Fruit fly (Drosophila melanogaster): Measurements from ENCODE around the gene Pmi.

Pmi gene

dm6 chr3L:5770113-5770798, 9.6 kb upstream of the Pmi start:
- TF ChIP-seq Max (GFP tag; optimal IDR thresholded peaks at IDR 0.05) = no peak
- TF ChIP-seq CG10543 (GFP tag; optimal IDR thresholded peaks at IDR 0.05) = peak; percentile 11
- no peak for TF ChIP-seq vnd (GFP tag; IDR thresholded peaks at IDR 0.05; ENCODE audit: partially characterized antibody)
- TF ChIP-seq chinmo (GFP tag; IDR thresholded peaks at IDR 0.05; ENCODE audit: partially characterized antibody) = 0 out of 4 replicates have a peak, but pooled peaks have one; percentile 55
- TF ChIP-seq Nf-YB (GFP tag; optimal IDR thresholded peaks at IDR 0.05) = no peak
- peak; percentile 58 for TF ChIP-seq YL-1 (GFP tag; optimal IDR thresholded peaks at IDR 0.05)
- TF ChIP-seq HLH3B (GFP tag; IDR thresholded peaks at IDR 0.05) = no peak
- TF ChIP-seq CG32772 (GFP tag; IDR thresholded peaks at IDR 0.05) = 0 out of 2 replicates have a peak, but pooled peaks have one; percentile 11
- peak; percentile 14 for TF ChIP-seq Sin3A (optimal IDR thresholded peaks at IDR 0.05)
- TF ChIP-seq nom (GFP tag; optimal IDR thresholded peaks at IDR 0.05) = peak; percentile 97
- peak; percentile 4 for TF ChIP-seq Abd-B (GFP tag; optimal IDR thresholded peaks at IDR 0.05)
- TF ChIP-seq Awh (GFP tag; IDR thresholded peaks at IDR 0.05) = no peak
- peak; percentile 67 for TF ChIP-seq nerfin-1 (tag; optimal IDR thresholded peaks at IDR 0.05)
- peak; percentile 76 for TF ChIP-seq Adf1 (GFP tag; IDR thresholded peaks at IDR 0.05)
- TF ChIP-seq cg (GFP tag; optimal IDR thresholded peaks at IDR 0.05) = peak; percentile 81
- peak; percentile 87 for TF ChIP-seq cwo (GFP tag; optimal IDR thresholded peaks at IDR 0.05)
- no peak for TF ChIP-seq tio (GFP tag; optimal IDR thresholded peaks at IDR 0.05)
- TF ChIP-seq Drgx (GFP tag; IDR thresholded peaks at IDR 0.05) = peak; percentile 7
- peak; percentile 45 for TF ChIP-seq cad (GFP tag; optimal IDR thresholded peaks at IDR 0.05)
- peak; percentile 27 for TF ChIP-seq dm (GFP tag; optimal IDR thresholded peaks at IDR 0.05)
- no peak for TF ChIP-seq phol (tag; optimal IDR thresholded peaks at IDR 0.05)
- TF ChIP-seq bsh (GFP tag; optimal IDR thresholded peaks at IDR 0.05) = peak in 1 of 2 experiments; percentile 83
- TF ChIP-seq CG33213 (GFP tag; optimal IDR thresholded peaks at IDR 0.05) = no peak

dm6 chr3L:5770817-5771425, 8.9 kb upstream of the Pmi start:
- TF ChIP-seq mirr (GFP tag; optimal IDR thresholded peaks at IDR 0.05) = peak; percentile 88
- peak; percentile 65 for TF ChIP-seq corto (GFP tag; optimal IDR thresholded peaks at IDR 0.05)
- peak; percentile 35 for TF ChIP-seq CG15073 (GFP tag; optimal IDR thresholded peaks at IDR 0.05)
- TF ChIP-seq ind (GFP tag; optimal IDR thresholded peaks at IDR 0.05) = peak; percentile 87
- TF ChIP-seq sr (GFP tag; IDR thresholded peaks at IDR 0.05) = no peak
- TF ChIP-seq stwl (tag; optimal IDR thresholded peaks at IDR 0.05) = peak; percentile 73
- peak; percentile 86 for TF ChIP-seq her (GFP tag; optimal IDR thresholded peaks at IDR 0.05)
- peak; percentile 69 for TF ChIP-seq CG7372 (GFP tag; IDR thresholded peaks at IDR 0.05)
- peak; percentile 34; the same call in 1 of the 2 replicates for TF ChIP-seq ssp (GFP tag; IDR thresholded peaks at IDR 0.05)
- peak; percentile 64 for TF ChIP-seq oc (tag; optimal IDR thresholded peaks at IDR 0.05)
- peak; percentile 55 for TF ChIP-seq ac (GFP tag; optimal IDR thresholded peaks at IDR 0.05)
- peak; percentile 52 for TF ChIP-seq CG6654 (GFP tag; optimal IDR thresholded peaks at IDR 0.05)
- TF ChIP-seq chif (GFP tag; optimal IDR thresholded peaks at IDR 0.05) = peak; percentile 72 to 81
- TF ChIP-seq D19B (GFP tag; optimal IDR thresholded peaks at IDR 0.05) = peak; percentile 71
- peak; percentile 62; the same call in 3 of the 4 replicates for TF ChIP-seq Gug (GFP tag; IDR thresholded peaks at IDR 0.05)
- TF ChIP-seq lmd (GFP tag; IDR thresholded peaks at IDR 0.05) = peak; percentile 69
- no peak for TF ChIP-seq CG10959 (GFP tag; IDR thresholded peaks at IDR 0.05)
- peak; percentile 74; the same call in 2 of the 3 replicates for TF ChIP-seq Dbx (GFP tag; IDR thresholded peaks at IDR 0.05)
- peak; percentile 0 for TF ChIP-seq fd102C (GFP tag; optimal IDR thresholded peaks at IDR 0.05)
- TF ChIP-seq CG4424 (GFP tag; optimal IDR thresholded peaks at IDR 0.05) = peak; percentile 82
- no peak; the same call in 1 of the 2 replicates for TF ChIP-seq ara (GFP tag; IDR thresholded peaks at IDR 0.05)
- no peak for TF ChIP-seq Kr (GFP tag; optimal IDR thresholded peaks at IDR 0.05)
- TF ChIP-seq Rx (GFP tag; IDR thresholded peaks at IDR 0.05) = peak; percentile 47
- TF ChIP-seq fd64A (GFP tag; optimal IDR thresholded peaks at IDR 0.05) = peak; percentile 57
- peak; percentile 91 for TF ChIP-seq CG3281 (GFP tag; optimal IDR thresholded peaks at IDR 0.05)
- TF ChIP-seq H15 (GFP tag; IDR thresholded peaks at IDR 0.05) = no peak

All from whole organism, embryonic.